Fruit fly (Drosophila melanogaster) whole organism, embryonic: ENCODE data around the gene Cpr66Cb.

Experiments
- Antp ChIP-seq: fragments of 200-800 bp; sonication (Bioruptor generic); optimal IDR thresholded peaks from 3 replicates; lab custom pipeline; 2016; ENCODE audit warnings: missing biosample characterization, missing genetic modification characterization
- CG10209 ChIP-seq: fragments of 200-800 bp; sonication (Bioruptor generic); optimal IDR thresholded peaks from 3 replicates; lab custom pipeline; 2017; ENCODE audit warnings: missing biosample characterization, mild to moderate bottlenecking, missing genetic modification characterization, missing genetic modification reagents
- CG10431 ChIP-seq: fragments of 200-800 bp; sonication (Bioruptor generic); optimal IDR thresholded peaks from 3 replicates; lab custom pipeline; 2018; ENCODE audit warnings: missing biosample characterization, mild to moderate bottlenecking, missing genetic modification characterization
- CG12236 ChIP-seq: fragments of 200-800 bp; sonication (Bioruptor generic); optimal IDR thresholded peaks from 2 replicates; lab custom pipeline; 2016; ENCODE audit warnings: missing biosample characterization, missing genetic modification characterization
- CG14014 ChIP-seq: fragments of 200-800 bp; sonication (Bioruptor generic); IDR thresholded peaks from 2 replicates; pipeline ENCODE4 v1.3.6; 2022; ENCODE audit warnings: missing biosample characterization, missing genetic modification characterization
- CG1647 ChIP-seq: fragments of 200-800 bp; sonication (Bioruptor generic); optimal IDR thresholded peaks from 3 replicates; lab custom pipeline; 2016; ENCODE audit warnings: missing biosample characterization, missing genetic modification characterization
- CG17361 ChIP-seq: fragments of 200-800 bp; sonication (Bioruptor generic); IDR thresholded peaks from 3 replicates; pipeline ENCODE4 v1.3.6; 2022; ENCODE audit warnings: missing biosample characterization, missing genetic modification characterization
- CG17912 ChIP-seq: fragments of 200-800 bp; sonication (Bioruptor generic); optimal IDR thresholded peaks from 2 replicates; lab custom pipeline; 2018; ENCODE audit warnings: missing biosample characterization, mild to moderate bottlenecking, missing genetic modification characterization
- CG2120 ChIP-seq: fragments of 200-800 bp; sonication (Bioruptor generic); optimal IDR thresholded peaks from 3 replicates; lab custom pipeline; 2016; ENCODE audit warnings: missing biosample characterization, missing genetic modification characterization
- CG2129 ChIP-seq: fragments of 200-800 bp; sonication (Bioruptor generic); IDR thresholded peaks from 2 replicates; pipeline ENCODE4 v1.3.6; 2022; ENCODE audit warnings: missing biosample characterization, missing genetic modification characterization; ENCODE audit not compliant: partially characterized antibody
- CG2889 ChIP-seq: fragments of 200-800 bp; sonication (Bioruptor generic); IDR thresholded peaks from 3 replicates; pipeline ENCODE4 v1.3.6; 2022; ENCODE audit warnings: missing biosample characterization, missing genetic modification characterization
- CG34422 ChIP-seq: fragments of 200-800 bp; sonication (Bioruptor generic); IDR thresholded peaks from 3 replicates; pipeline ENCODE4 v1.3.6; 2022; ENCODE audit warnings: missing biosample characterization, missing genetic modification characterization
- CG42726 ChIP-seq: fragments of 200-800 bp; sonication (Bioruptor generic); IDR thresholded peaks from 2 replicates; pipeline ENCODE4 v1.3.6; 2022; ENCODE audit warnings: missing biosample characterization, missing genetic modification characterization; ENCODE audit not compliant: partially characterized antibody
- CG4820 ChIP-seq: fragments of 200-800 bp; sonication (Bioruptor generic); optimal IDR thresholded peaks from 3 replicates; lab custom pipeline; 2016; ENCODE audit warnings: missing biosample characterization, missing genetic modification characterization
- CG5245 ChIP-seq: fragments of 200-800 bp; sonication (Bioruptor generic); optimal IDR thresholded peaks from 3 replicates; lab custom pipeline; 2016; ENCODE audit warnings: missing biosample characterization, missing genetic modification characterization
- CG6175 ChIP-seq: fragments of 200-800 bp; sonication (Bioruptor generic); IDR thresholded peaks from 3 replicates; pipeline ENCODE4 v1.3.6; 2022; ENCODE audit warnings: missing biosample characterization, missing genetic modification characterization
- CG7928 ChIP-seq: fragments of 200-800 bp; sonication (Bioruptor generic); optimal IDR thresholded peaks from 2 replicates; lab custom pipeline; 2017; ENCODE audit warnings: missing biosample characterization, mild to moderate bottlenecking, missing genetic modification characterization
- Chrac-16 ChIP-seq: fragments of 200-800 bp; sonication (Bioruptor generic); optimal IDR thresholded peaks from 3 replicates; lab custom pipeline; 2016; ENCODE audit warnings: missing biosample characterization, missing genetic modification characterization
- D ChIP-seq, 2 experiments: fragments of 200-800 bp in 1 of 2; fragments of >200 bp in 1 of 2; sonication (Bioruptor generic) in 1 of 2; optimal IDR thresholded peaks; 2 replicates in 1 of 2; 3 replicates in 1 of 2; lab custom pipeline; 2017; ENCODE audit warnings: mild to moderate bottlenecking in 1 of 2, missing biosample characterization in 1 of 2, missing genetic modification characterization in 1 of 2, missing genetic modification reagents in 1 of 2
- Dbx ChIP-seq: fragments of 200-800 bp; sonication (Bioruptor generic); IDR thresholded peaks from 3 replicates; pipeline ENCODE4 v1.3.6; 2022; ENCODE audit warnings: missing biosample characterization, missing genetic modification characterization
- Dll ChIP-seq: fragments of 200-800 bp; sonication (Bioruptor generic); IDR thresholded peaks from 4 replicates; pipeline ENCODE4 v1.3.6; 2022; ENCODE audit warnings: missing biosample characterization, missing genetic modification characterization; ENCODE audit not compliant: partially characterized antibody
- E2f2 ChIP-seq: fragments of 200-800 bp; sonication (Bioruptor generic); IDR thresholded peaks from 2 replicates; pipeline ENCODE4 v1.3.6; 2022; ENCODE audit warnings: missing biosample characterization, missing genetic modification characterization
- GATAe ChIP-seq: fragments of 200-800 bp; sonication (Bioruptor generic); conservative IDR thresholded peaks from 2 replicates; pipeline ENCODE4 v1.3.6; 2022; ENCODE audit warnings: missing biosample characterization, missing genetic modification characterization
- HHEX ChIP-seq: fragments of 200-800 bp; sonication (Bioruptor generic); optimal IDR thresholded peaks from 3 replicates; lab custom pipeline; 2017; ENCODE audit warnings: missing biosample characterization, mild to moderate bottlenecking, missing genetic modification characterization, missing genetic modification reagents
- HLH4C ChIP-seq: fragments of 200-800 bp; sonication (Bioruptor generic); IDR thresholded peaks from 3 replicates; pipeline ENCODE4 v1.3.6; 2022; ENCODE audit warnings: missing biosample characterization, missing genetic modification characterization; ENCODE audit not compliant: partially characterized antibody
- Mad ChIP-seq: fragments of 200-800 bp; sonication (Bioruptor generic); optimal IDR thresholded peaks from 2 replicates; lab custom pipeline; 2016; ENCODE audit warnings: missing biosample characterization, missing genetic modification characterization
- Ravus ChIP-seq: fragments of 200-800 bp; sonication (Bioruptor generic); IDR thresholded peaks from 2 replicates; pipeline ENCODE4 v1.3.6; 2022; ENCODE audit warnings: missing biosample characterization, missing genetic modification characterization
- Ssrp ChIP-seq: fragments of 200-800 bp; sonication (Bioruptor generic); optimal IDR thresholded peaks from 2 replicates; lab custom pipeline; 2018; ENCODE audit warnings: missing biosample characterization, mild to moderate bottlenecking, missing genetic modification characterization, moderate library complexity
- Xbp1 ChIP-seq: fragments of 200-800 bp; sonication (Bioruptor generic); optimal IDR thresholded peaks from 3 replicates; lab custom pipeline; 2016; ENCODE audit warnings: missing biosample characterization, mild to moderate bottlenecking, missing genetic modification characterization
- Xrp1 ChIP-seq: fragments of 200-800 bp; sonication (Bioruptor generic); IDR thresholded peaks from 2 replicates; pipeline ENCODE4 v1.3.6; 2022; ENCODE audit warnings: missing biosample characterization, missing genetic modification characterization
- ato ChIP-seq: fragments of 200-800 bp; sonication (Bioruptor generic); IDR thresholded peaks from 2 replicates; pipeline ENCODE4 v1.3.6; 2022; ENCODE audit warnings: missing biosample characterization, missing genetic modification characterization; ENCODE audit not compliant: partially characterized antibody
- bab2 ChIP-seq: fragments of 200-800 bp; sonication (Bioruptor generic); optimal IDR thresholded peaks from 2 replicates; lab custom pipeline; 2016; ENCODE audit warnings: missing biosample characterization, missing genetic modification characterization
- caup ChIP-seq: fragments of 200-800 bp; sonication (Bioruptor generic); optimal IDR thresholded peaks from 3 replicates; lab custom pipeline; 2017; ENCODE audit warnings: missing biosample characterization, mild to moderate bottlenecking, missing genetic modification characterization, moderate library complexity; ENCODE audit not compliant: severe bottlenecking
- chif ChIP-seq, 2 experiments: fragments of 200-800 bp; sonication (Bioruptor generic); optimal IDR thresholded peaks; 3 replicates each; lab custom pipeline; 2016; ENCODE audit warnings: missing biosample characterization in 2 of 2, missing genetic modification characterization in 2 of 2
- croc ChIP-seq: fragments of 200-800 bp; sonication (Bioruptor generic); conservative IDR thresholded peaks from 3 replicates; pipeline ENCODE4 v1.3.6; 2022; ENCODE audit warnings: missing biosample characterization, missing genetic modification characterization
- dimm ChIP-seq: fragments of 200-800 bp; sonication (Bioruptor generic); IDR thresholded peaks from 2 replicates; pipeline ENCODE4 v1.3.6; 2022; ENCODE audit warnings: missing biosample characterization, missing genetic modification characterization
- exex ChIP-seq: fragments of 200-800 bp; sonication (Bioruptor generic); optimal IDR thresholded peaks from 4 replicates; lab custom pipeline; 2018; ENCODE audit warnings: missing biosample characterization, mild to moderate bottlenecking, missing genetic modification characterization, moderate library complexity
- gsb-n ChIP-seq: fragments of 200-800 bp; sonication (Bioruptor generic); optimal IDR thresholded peaks from 3 replicates; lab custom pipeline; 2018; ENCODE audit warnings: missing biosample characterization, mild to moderate bottlenecking, missing genetic modification characterization
- hth ChIP-seq: fragments of >200 bp; optimal IDR thresholded peaks from 2 replicates; lab custom pipeline; 2017; ENCODE audit warnings: inconsistent platforms
- lab ChIP-seq: fragments of 200-800 bp; sonication (Bioruptor generic); optimal IDR thresholded peaks from 3 replicates; lab custom pipeline; 2017; ENCODE audit warnings: missing biosample characterization, missing genetic modification characterization, mild to moderate bottlenecking, moderate library complexity, missing genetic modification reagents
- peb ChIP-seq: fragments of 200-800 bp; sonication (Bioruptor generic); IDR thresholded peaks from 2 replicates; pipeline ENCODE4 v1.3.6; 2022; ENCODE audit warnings: missing biosample characterization, missing genetic modification characterization
- pzg ChIP-seq: fragments of 200-800 bp; sonication (Bioruptor generic); optimal IDR thresholded peaks from 3 replicates; lab custom pipeline; 2018; ENCODE audit warnings: missing biosample characterization, mild to moderate bottlenecking, missing genetic modification characterization, moderate library complexity
- ro ChIP-seq: fragments of 200-800 bp; sonication (Bioruptor generic); IDR thresholded peaks from 2 replicates; pipeline ENCODE4 v1.3.6; 2022; ENCODE audit warnings: missing biosample characterization, missing genetic modification characterization
- salm ChIP-seq: fragments of 200-800 bp; sonication (Bioruptor generic); optimal IDR thresholded peaks from 2 replicates; lab custom pipeline; 2018; ENCODE audit warnings: missing biosample characterization, mild to moderate bottlenecking, missing genetic modification characterization
- sd ChIP-seq: fragments of 200-800 bp; sonication (Bioruptor generic); optimal IDR thresholded peaks from 3 replicates; lab custom pipeline; 2018; ENCODE audit warnings: missing biosample characterization, mild to moderate bottlenecking, missing genetic modification characterization, moderate library complexity
- slbo ChIP-seq: fragments of 200-800 bp; sonication (Bioruptor generic); IDR thresholded peaks from 2 replicates; pipeline ENCODE4 v1.3.6; 2022; ENCODE audit warnings: missing biosample characterization, missing genetic modification characterization
- slou ChIP-seq: fragments of 200-800 bp; sonication (Bioruptor generic); optimal IDR thresholded peaks from 3 replicates; lab custom pipeline; 2016; ENCODE audit warnings: missing biosample characterization, missing genetic modification characterization
- tap ChIP-seq: fragments of 200-800 bp; optimal IDR thresholded peaks from 3 replicates; lab custom pipeline; 2019; ENCODE audit warnings: missing biosample characterization, mild to moderate bottlenecking, missing genetic modification characterization, moderate library complexity
- tll ChIP-seq, 2 experiments: fragments of 200-800 bp in 1 of 2; fragments of >200 bp in 1 of 2; sonication (Bioruptor generic) in 1 of 2; optimal IDR thresholded peaks; 2 replicates each; lab custom pipeline; 2017 to 2019; ENCODE audit warnings: missing biosample characterization in 2 of 2, missing genetic modification characterization in 2 of 2, mild to moderate bottlenecking in 1 of 2, moderate library complexity in 1 of 2
- tup ChIP-seq: fragments of 200-800 bp; sonication (Bioruptor generic); optimal IDR thresholded peaks from 2 replicates; lab custom pipeline; 2016; ENCODE audit warnings: missing biosample characterization, mild to moderate bottlenecking, missing genetic modification characterization, moderate library complexity
- zen ChIP-seq: fragments of 200-800 bp; sonication (Bioruptor generic); optimal IDR thresholded peaks from 3 replicates; lab custom pipeline; 2018; ENCODE audit warnings: missing biosample characterization, mild to moderate bottlenecking, missing genetic modification characterization, moderate library complexity

Gene Cpr66Cb

DNA sequence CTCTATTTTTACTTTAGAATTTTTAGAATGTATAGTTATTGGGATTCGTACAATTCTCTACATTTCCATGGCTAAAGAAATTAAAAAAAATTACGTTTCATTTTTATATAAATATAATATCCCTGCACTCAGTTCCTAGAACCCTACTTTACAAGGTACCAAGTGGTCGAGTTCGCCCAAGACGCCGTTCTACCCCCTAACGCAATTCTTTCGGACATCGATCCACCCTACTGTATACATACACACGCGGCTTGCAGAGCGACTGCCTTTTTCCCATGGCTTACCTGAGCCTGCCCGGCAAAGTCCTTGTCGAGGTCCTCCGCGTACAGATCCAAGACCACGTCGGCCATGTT lies 21.7 kb upstream of the Cpr66Cb start (continued):
- no peak for TF ChIP-seq exex (tag; lab: Kevin White, UChicago)
- TF ChIP-seq CG10431 (GFP tag; lab: Kevin White, UChicago), result no peak
- no peak for TF ChIP-seq caup (GFP tag; lab: Kevin White, UChicago)
- no peak for TF ChIP-seq hth (lab: Kevin White, UChicago)
- TF ChIP-seq croc (GFP tag; lab: Robert Waterston, UW), result no peak
- no peak for TF ChIP-seq HLH4C (GFP tag; lab: Robert Waterston, UW)
- TF ChIP-seq tup (GFP tag; lab: Kevin White, UChicago), result no peak
- TF ChIP-seq CG6175 (GFP tag; lab: Robert Waterston, UW), result no peak
- TF ChIP-seq E2f2 (GFP tag; lab: Robert Waterston, UW), result no peak
- no peak for TF ChIP-seq tll (GFP tag; optimal IDR thresholded peaks at IDR 0.05; lab: Kevin White, UChicago)
- no peak for TF ChIP-seq CG2889 (GFP tag; lab: Robert Waterston, UW)
- TF ChIP-seq tap (tag; lab: Kevin White, UChicago), result no peak
- TF ChIP-seq CG2129, result no peak
- no peak for TF ChIP-seq Ravus
- TF ChIP-seq CG5245, result no peak
- TF ChIP-seq Antp (GFP tag; lab: Kevin White, UChicago), result no peak
- peak; percentile 30; the same call in 1 of the 2 replicates for TF ChIP-seq Xrp1 (GFP tag; lab: Robert Waterston, UW)
- TF ChIP-seq gsb-n (tag; lab: Kevin White, UChicago), result no peak
- no peak for TF ChIP-seq CG1647 (GFP tag; lab: Kevin White, UChicago)
- no peak for TF ChIP-seq CG34422 (GFP tag; lab: Robert Waterston, UW)
- no peak for TF ChIP-seq sd (tag; lab: Kevin White, UChicago)
- no peak for TF ChIP-seq ro
- TF ChIP-seq CG4820 (GFP tag; lab: Kevin White, UChicago), result no peak
- TF ChIP-seq Dbx (GFP tag; lab: Robert Waterston, UW), result no peak
- TF ChIP-seq Ssrp (tag; lab: Kevin White, UChicago), result no peak
- TF ChIP-seq bab2 (GFP tag; lab: Kevin White, UChicago), result no peak
- no peak for TF ChIP-seq D (optimal IDR thresholded peaks at IDR 0.05; lab: Kevin White, UChicago)
- TF ChIP-seq D (GFP tag; optimal IDR thresholded peaks at IDR 0.05; lab: Kevin White, UChicago), result no peak
- TF ChIP-seq CG17361, result no peak
- TF ChIP-seq peb, result no peak
- TF ChIP-seq slbo (GFP tag; lab: Robert Waterston, UW), result peak; percentile 57
- no peak for TF ChIP-seq CG17912
- no peak for TF ChIP-seq chif (GFP tag; optimal IDR thresholded peaks at IDR 0.05; lab: Kevin White, UChicago)
- no peak for TF ChIP-seq Dll (GFP tag; lab: Robert Waterston, UW)
- TF ChIP-seq GATAe (GFP tag; lab: Robert Waterston, UW), result no peak
- no peak for TF ChIP-seq CG42726 (GFP tag; lab: Robert Waterston, UW)
- no peak for TF ChIP-seq salm
- TF ChIP-seq Mad, result no peak
- no peak for TF ChIP-seq dimm
- TF ChIP-seq slou, result no peak
- TF ChIP-seq CG2120 (GFP tag; lab: Kevin White, UChicago), result peak; percentile 53
- TF ChIP-seq zen (tag; lab: Kevin White, UChicago), result no peak
- no peak for TF ChIP-seq CG7928 (GFP tag; lab: Kevin White, UChicago)
- peak; percentile 47 for TF ChIP-seq Xbp1 (GFP tag; lab: Kevin White, UChicago)
- TF ChIP-seq CG10209 (GFP tag; lab: Kevin White, UChicago), result no peak
- no peak for TF ChIP-seq pzg (GFP tag; lab: Kevin White, UChicago)
- TF ChIP-seq CG14014, result 0 out of 2 replicates have a peak, but pooled peaks have one; percentile 8
- peak; percentile 9 for TF ChIP-seq Chrac-16 (GFP tag; lab: Kevin White, UChicago)
- no peak for TF ChIP-seq ato (GFP tag; lab: Robert Waterston, UW)
- peak; percentile 8 for TF ChIP-seq lab (GFP tag; lab: Kevin White, UChicago)
- TF ChIP-seq CG12236 (GFP tag; lab: Kevin White, UChicago), result no peak
- TF ChIP-seq HHEX (GFP tag; lab: Kevin White, UChicago), result peak; percentile 4
